Worm (Caenorhabditis elegans): Measurements from ENCODE around the gene F36A4.4.

DNA sequence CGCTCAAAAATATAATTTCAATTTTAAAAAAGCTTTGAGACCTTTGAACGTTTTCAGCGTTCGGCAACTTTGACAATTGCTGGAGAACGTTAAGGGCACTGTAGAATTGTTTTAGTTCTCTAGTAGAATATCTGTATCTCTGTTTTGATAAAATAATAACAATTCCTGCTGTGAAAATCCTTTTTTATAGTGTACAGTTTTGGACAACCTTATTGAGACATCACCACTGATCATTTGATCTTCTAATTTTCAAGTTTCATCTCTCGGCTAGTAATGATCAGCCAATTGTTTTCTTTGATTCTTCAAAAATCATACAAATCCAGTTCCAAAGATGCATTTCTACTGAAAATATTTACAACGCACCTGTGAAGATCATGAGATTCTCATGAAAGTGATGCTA lies 25.1 kb downstream of the F36A4.4 start, which contains the start of gene F15E6.10:
- TF ChIP-seq nhr-10 (tag; optimal IDR thresholded peaks at IDR 0.05) (no peak), nhr-12 (tag; optimal IDR thresholded peaks at IDR 0.05) (no peak), elt-1 (tag; optimal IDR thresholded peaks at IDR 0.05) (no peak), elt-3 (tag; optimal IDR thresholded peaks at IDR 0.05) (no peak), ztf-11 (tag; optimal IDR thresholded peaks at IDR 0.05) (no peak), mdl-1 (tag; optimal IDR thresholded peaks at IDR 0.05) (no peak), skn-1 (tag; optimal IDR thresholded peaks at IDR 0.05) (no peak), F13H6.1 (tag; optimal IDR thresholded peaks at IDR 0.05) (no peak)
